Fruit fly (Drosophila melanogaster) whole organism, embryonic: Measurements from ENCODE around the gene CG4017.

Experiments
- Awh ChIP-seq: fragments of 200-800 bp; sonication (Bioruptor generic); IDR thresholded peaks from 2 replicates; pipeline ENCODE4, ENCODE4 v1.3.6; 2022; ENCODE audit warnings: missing biosample characterization, missing genetic modification characterization
- CG11247 ChIP-seq: fragments of 200-800 bp; sonication (Bioruptor generic); IDR thresholded peaks from 2 replicates; pipeline ENCODE4 v1.3.6; 2022; ENCODE audit warnings: missing biosample characterization, missing genetic modification characterization
- CG12659 ChIP-seq: fragments of 200-800 bp; sonication (Bioruptor generic); optimal IDR thresholded peaks from 3 replicates; lab custom pipeline; 2017; ENCODE audit warnings: mild to moderate bottlenecking, missing biosample characterization, missing genetic modification reagents, missing genetic modification characterization
- CG13287 ChIP-seq: fragments of 200-800 bp; sonication (Bioruptor generic); IDR thresholded peaks from 2 replicates; pipeline ENCODE4 v1.3.6; 2022; ENCODE audit warnings: missing biosample characterization, missing genetic modification characterization; ENCODE audit not compliant: partially characterized antibody
- CG14014 ChIP-seq: fragments of 200-800 bp; sonication (Bioruptor generic); IDR thresholded peaks from 2 replicates; pipeline ENCODE4 v1.3.6; 2022; ENCODE audit warnings: missing biosample characterization, missing genetic modification characterization
- CG14667 ChIP-seq: fragments of 200-800 bp; sonication (Bioruptor generic); IDR thresholded peaks from 2 replicates; pipeline ENCODE4 v1.3.6; 2022; ENCODE audit warnings: missing biosample characterization, missing genetic modification characterization
- CG15601 ChIP-seq: fragments of 200-800 bp; sonication (Bioruptor generic); optimal IDR thresholded peaks from 3 replicates; lab custom pipeline; 2019; ENCODE audit warnings: missing biosample characterization, mild to moderate bottlenecking, missing genetic modification characterization, moderate library complexity
- CG17829 ChIP-seq: fragments of 200-800 bp; optimal IDR thresholded peaks from 2 replicates; lab custom pipeline; 2019; ENCODE audit warnings: missing biosample characterization, mild to moderate bottlenecking, missing genetic modification characterization, moderate library complexity
- CG1832 ChIP-seq: fragments of 200-800 bp; sonication (Bioruptor generic); optimal IDR thresholded peaks from 2 replicates; lab custom pipeline; 2017; ENCODE audit warnings: missing biosample characterization, mild to moderate bottlenecking, missing genetic modification characterization, inconsistent platforms
- CG34224 ChIP-seq: fragments of 200-800 bp; sonication (Bioruptor generic); IDR thresholded peaks from 3 replicates; pipeline ENCODE4 v1.3.6; 2022; ENCODE audit warnings: missing biosample characterization, missing genetic modification characterization; ENCODE audit not compliant: partially characterized antibody
- CG3726 ChIP-seq: fragments of 200-800 bp; sonication (Bioruptor generic); IDR thresholded peaks from 3 replicates; pipeline ENCODE4, ENCODE4 v1.3.6; 2022; ENCODE audit warnings: missing biosample characterization, missing genetic modification characterization
- CG6654 ChIP-seq: fragments of 200-800 bp; sonication (Bioruptor generic); optimal IDR thresholded peaks from 2 replicates; lab custom pipeline; 2017; ENCODE audit warnings: missing biosample characterization, mild to moderate bottlenecking, missing genetic modification characterization
- CG6791 ChIP-seq: fragments of 200-800 bp; sonication (Bioruptor generic); IDR thresholded peaks from 3 replicates; pipeline ENCODE4 v1.3.6; 2022; ENCODE audit warnings: missing biosample characterization, missing genetic modification characterization; ENCODE audit not compliant: partially characterized antibody
- CG6854 ChIP-seq: fragments of 200-800 bp; sonication (Bioruptor generic); optimal IDR thresholded peaks from 3 replicates; lab custom pipeline; 2017; ENCODE audit warnings: missing biosample characterization, mild to moderate bottlenecking, missing genetic modification characterization
- CG7839 ChIP-seq: fragments of 200-800 bp; sonication (Bioruptor generic); optimal IDR thresholded peaks from 3 replicates; lab custom pipeline; 2018; ENCODE audit warnings: missing biosample characterization, mild to moderate bottlenecking, missing genetic modification characterization, moderate library complexity
- CG7928 ChIP-seq: fragments of 200-800 bp; sonication (Bioruptor generic); optimal IDR thresholded peaks from 2 replicates; lab custom pipeline; 2017; ENCODE audit warnings: missing biosample characterization, mild to moderate bottlenecking, missing genetic modification characterization
- CG7963 ChIP-seq: fragments of 200-800 bp; sonication (Bioruptor generic); IDR thresholded peaks from 3 replicates; pipeline ENCODE4 v1.3.6; 2022; ENCODE audit warnings: missing biosample characterization, missing genetic modification characterization; ENCODE audit not compliant: partially characterized antibody
- CG8290 ChIP-seq, 3 experiments: fragments of 200-800 bp; sonication (Bioruptor generic); optimal IDR thresholded peaks; 2 replicates each; lab custom pipeline; 2016 to 2019; ENCODE audit warnings: missing biosample characterization in 3 of 3, missing genetic modification characterization in 3 of 3, mild to moderate bottlenecking in 2 of 3, moderate library complexity in 1 of 3
- CoRest ChIP-seq: fragments of 200-800 bp; sonication (Bioruptor generic); optimal IDR thresholded peaks from 3 replicates; lab custom pipeline; 2018; ENCODE audit warnings: missing biosample characterization, mild to moderate bottlenecking, missing genetic modification characterization, moderate library complexity
- Drgx ChIP-seq: fragments of 200-800 bp; sonication (Bioruptor generic); IDR thresholded peaks from 2 replicates; pipeline ENCODE4 v1.3.6; 2022; ENCODE audit warnings: missing biosample characterization, missing genetic modification characterization
- Ets65A ChIP-seq: fragments of 200-800 bp; sonication (Bioruptor generic); peaks from one replicate; lab custom pipeline; 2016; ENCODE audit warnings: missing biosample characterization, missing genetic modification characterization
- Gsc ChIP-seq: fragments of 200-800 bp; sonication (Bioruptor generic); IDR thresholded peaks from 2 replicates; pipeline ENCODE4 v1.3.6; 2022; ENCODE audit warnings: missing biosample characterization, missing genetic modification characterization
- HLH3B ChIP-seq: fragments of 200-800 bp; sonication (Bioruptor generic); IDR thresholded peaks from 2 replicates; pipeline ENCODE4 v1.3.6; 2022; ENCODE audit warnings: missing biosample characterization, missing genetic modification characterization
- Hmx ChIP-seq: fragments of 200-800 bp; sonication (Bioruptor generic); optimal IDR thresholded peaks from 2 replicates; lab custom pipeline; 2016; ENCODE audit warnings: missing biosample characterization, missing genetic modification characterization
- Hr3 ChIP-seq: fragments of 200-800 bp; sonication (Bioruptor generic); optimal IDR thresholded peaks from 3 replicates; lab custom pipeline; 2016; ENCODE audit warnings: missing biosample characterization, missing genetic modification characterization
- Lhr ChIP-seq: fragments of 200-800 bp; sonication (Bioruptor generic); optimal IDR thresholded peaks from 3 replicates; lab custom pipeline; 2017; ENCODE audit warnings: mild to moderate bottlenecking, missing biosample characterization, missing genetic modification reagents, missing genetic modification characterization
- Opbp ChIP-seq: fragments of 200-800 bp; sonication (Bioruptor generic); IDR thresholded peaks from 3 replicates; pipeline ENCODE4 v1.3.6; 2022; ENCODE audit warnings: missing biosample characterization, missing genetic modification characterization; ENCODE audit not compliant: partially characterized antibody
- Ptx1 ChIP-seq: fragments of 200-800 bp; sonication (Bioruptor generic); IDR thresholded peaks from 2 replicates; pipeline ENCODE4 v1.3.6; 2022; ENCODE audit warnings: missing biosample characterization, missing genetic modification characterization
- bab2 ChIP-seq: fragments of 200-800 bp; sonication (Bioruptor generic); optimal IDR thresholded peaks from 2 replicates; lab custom pipeline; 2016; ENCODE audit warnings: missing biosample characterization, missing genetic modification characterization
- chinmo ChIP-seq: fragments of 200-800 bp; sonication (Bioruptor generic); IDR thresholded peaks from 4 replicates; pipeline ENCODE4 v1.3.6; 2022; ENCODE audit warnings: missing biosample characterization, missing genetic modification characterization; ENCODE audit not compliant: partially characterized antibody
- crp ChIP-seq, 2 experiments: fragments of 200-800 bp; sonication (Bioruptor generic); optimal IDR thresholded peaks; 2 replicates in 1 of 2; 3 replicates in 1 of 2; lab custom pipeline; 2017; ENCODE audit warnings: missing biosample characterization in 2 of 2, missing genetic modification characterization in 2 of 2, mild to moderate bottlenecking in 1 of 2, moderate library complexity in 1 of 2
- cwo ChIP-seq: fragments of 200-800 bp; sonication (Bioruptor generic); optimal IDR thresholded peaks from 3 replicates; lab custom pipeline; 2017; ENCODE audit warnings: missing biosample characterization, missing genetic modification characterization, mild to moderate bottlenecking, moderate library complexity, missing genetic modification reagents
- ems ChIP-seq: fragments of 200-800 bp; sonication (Bioruptor generic); optimal IDR thresholded peaks from 3 replicates; lab custom pipeline; 2016; ENCODE audit warnings: missing biosample characterization, missing genetic modification characterization
- exex ChIP-seq: fragments of 200-800 bp; sonication (Bioruptor generic); optimal IDR thresholded peaks from 4 replicates; lab custom pipeline; 2018; ENCODE audit warnings: missing biosample characterization, mild to moderate bottlenecking, missing genetic modification characterization, moderate library complexity
- gcm ChIP-seq: fragments of 200-800 bp; sonication (Bioruptor generic); optimal IDR thresholded peaks from 2 replicates; lab custom pipeline; 2019; ENCODE audit warnings: missing biosample characterization, mild to moderate bottlenecking, missing genetic modification characterization, moderate library complexity
- hb ChIP-seq: fragments of 200-800 bp; sonication (Bioruptor generic); IDR thresholded peaks from 3 replicates; pipeline ENCODE4 v1.3.6; 2022; ENCODE audit warnings: missing biosample characterization, missing genetic modification characterization; ENCODE audit not compliant: partially characterized antibody
- jigr1 ChIP-seq: fragments of 200-800 bp; sonication (Bioruptor generic); IDR thresholded peaks from 3 replicates; pipeline ENCODE4 v1.3.6; 2022; ENCODE audit warnings: missing biosample characterization, missing genetic modification characterization
- maf-S ChIP-seq: fragments of 200-800 bp; sonication (Bioruptor generic); optimal IDR thresholded peaks from 2 replicates; lab custom pipeline; 2016; ENCODE audit warnings: missing biosample characterization, missing genetic modification characterization
- onecut ChIP-seq: fragments of 200-800 bp; sonication (Bioruptor generic); IDR thresholded peaks from 2 replicates; pipeline ENCODE4 v1.3.6; 2022; ENCODE audit warnings: missing biosample characterization, missing genetic modification characterization
- pan ChIP-seq, 4 experiments: fragments of >200 bp in 3 of 4; fragments of 200-800 bp in 1 of 4; sonication (Bioruptor generic) in 1 of 4; optimal IDR thresholded peaks in 3 of 4; IDR thresholded peaks in 1 of 4; 2 replicates each; pipeline versions ENCODE4 v1.3.6 to Lab custom; 2017 to 2022; ENCODE audit warnings: missing biosample characterization in 2 of 4, missing genetic modification characterization in 2 of 4, mixed read lengths in 1 of 4
- peb ChIP-seq: fragments of 200-800 bp; sonication (Bioruptor generic); IDR thresholded peaks from 2 replicates; pipeline ENCODE4 v1.3.6; 2022; ENCODE audit warnings: missing biosample characterization, missing genetic modification characterization
- pita ChIP-seq: fragments of 200-800 bp; sonication (Bioruptor generic); optimal IDR thresholded peaks from 2 replicates; lab custom pipeline; 2017; ENCODE audit warnings: missing biosample characterization, mild to moderate bottlenecking, missing genetic modification characterization
- scrt ChIP-seq: fragments of 200-800 bp; sonication (Bioruptor generic); optimal IDR thresholded peaks from 2 replicates; lab custom pipeline; 2018; ENCODE audit warnings: missing biosample characterization, mild to moderate bottlenecking, missing genetic modification characterization, moderate library complexity
- sens ChIP-seq: fragments of 200-800 bp; sonication (Bioruptor generic); peaks from one replicate; lab custom pipeline; 2016; ENCODE audit warnings: missing biosample characterization, missing genetic modification characterization
- slbo ChIP-seq: fragments of 200-800 bp; sonication (Bioruptor generic); IDR thresholded peaks from 2 replicates; pipeline ENCODE4 v1.3.6; 2022; ENCODE audit warnings: missing biosample characterization, missing genetic modification characterization
- tio ChIP-seq: fragments of 200-800 bp; sonication (Bioruptor generic); optimal IDR thresholded peaks from 2 replicates; lab custom pipeline; 2017; ENCODE audit warnings: missing biosample characterization, missing genetic modification characterization, inconsistent platforms
- unc-4 ChIP-seq: fragments of 200-800 bp; sonication (Bioruptor generic); IDR thresholded peaks from 2 replicates; pipeline ENCODE4 v1.3.6; 2022; ENCODE audit warnings: missing biosample characterization, missing genetic modification characterization; ENCODE audit not compliant: partially characterized antibody
- z ChIP-seq: fragments of 200-800 bp; sonication (Bioruptor generic); IDR thresholded peaks from 3 replicates; pipeline ENCODE4 v1.3.6; 2022; ENCODE audit warnings: missing biosample characterization, missing genetic modification characterization
- zen ChIP-seq: fragments of 200-800 bp; sonication (Bioruptor generic); optimal IDR thresholded peaks from 3 replicates; lab custom pipeline; 2018; ENCODE audit warnings: missing biosample characterization, mild to moderate bottlenecking, missing genetic modification characterization, moderate library complexity
- zfh1 ChIP-seq: fragments of 200-800 bp; sonication (Bioruptor generic); IDR thresholded peaks from 3 replicates; pipeline ENCODE4 v1.3.6; 2022; ENCODE audit warnings: missing biosample characterization, missing genetic modification characterization

Gene CG4017

dm6 chr2L:9731269-9731668, 35.6 kb upstream of the CG4017 start (continued):
- TF ChIP-seq CG13287 (no peak), zen (tag; lab: Kevin White, UChicago) (peak; percentile 28), maf-S (GFP tag; lab: Kevin White, UChicago) (no peak), CG6654 (GFP tag; lab: Kevin White, UChicago) (no peak), slbo (GFP tag; lab: Robert Waterston, UW) (no peak), CG14014 (GFP tag; lab: Robert Waterston, UW) (no peak), CG7839 (tag; lab: Kevin White, UChicago) (no peak), CG34224 (no peak), cwo (GFP tag; lab: Kevin White, UChicago) (no peak), Ptx1 (GFP tag; lab: Robert Waterston, UW) (no peak), pita (GFP tag; lab: Kevin White, UChicago) (peak; percentile 56), CG7963 (GFP tag; lab: Robert Waterston, UW) (no peak), CG7928 (GFP tag; lab: Kevin White, UChicago) (no peak), tio (GFP tag; lab: Kevin White, UChicago) (no peak), crp (GFP tag; optimal IDR thresholded peaks at IDR 0.05; lab: Kevin White, UChicago) (no peak), Opbp (GFP tag; lab: Robert Waterston, UW) (peak; percentile 48; the same call in 1 of the 3 replicates), CG6791 (GFP tag; lab: Robert Waterston, UW) (0 out of 3 replicates have a peak, but pooled peaks have one; percentile 33), HLH3B (GFP tag; lab: Robert Waterston, UW) (0 out of 2 replicates have a peak, but pooled peaks have one; percentile 14), onecut (GFP tag; lab: Robert Waterston, UW) (no peak), Hmx (GFP tag; lab: Kevin White, UChicago) (no peak), CG8290 (GFP tag; optimal IDR thresholded peaks at IDR 0.05; lab: Kevin White, UChicago) (peak; percentile 35), CG8290 (tag; optimal IDR thresholded peaks at IDR 0.05; lab: Kevin White, UChicago) (no peak), CG11247 (GFP tag; lab: Robert Waterston, UW) (no peak), z (0 out of 3 replicates have a peak, but pooled peaks have one; percentile 7), unc-4 (GFP tag; lab: Robert Waterston, UW) (no peak), CG14667 (GFP tag; lab: Robert Waterston, UW) (no peak), CG1832 (peak; percentile 74), CG6854 (GFP tag; lab: Kevin White, UChicago) (no peak), bab2 (no peak), chinmo (GFP tag; lab: Robert Waterston, UW) (no peak), Lhr (GFP tag; lab: Kevin White, UChicago) (no peak), CoRest (no peak), CG15601 (no peak)

DNA sequence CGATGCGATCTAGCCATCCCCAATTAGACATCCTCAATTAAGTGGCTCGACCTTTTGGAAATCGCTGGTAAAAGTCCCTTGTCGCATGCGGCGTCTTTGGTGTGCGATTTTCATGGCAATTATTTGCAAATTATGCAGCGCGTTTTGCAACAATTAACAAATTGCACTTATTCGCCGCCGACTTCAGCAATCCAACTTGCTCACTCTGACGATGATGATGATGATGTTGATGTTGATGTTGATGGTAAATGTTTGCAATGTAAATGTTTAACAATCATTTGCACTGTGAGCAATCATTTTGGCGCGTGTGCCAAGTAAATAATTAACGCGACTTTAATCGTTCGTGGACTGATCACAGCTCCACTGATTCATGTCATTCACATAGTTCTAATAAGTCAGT, 32.7 kb upstream of the CG4017 start:
- TF ChIP-seq CG3726 (GFP tag; lab: Robert Waterston, UW), result no peak
- TF ChIP-seq Hr3 (GFP tag; lab: Kevin White, UChicago), result no peak
- TF ChIP-seq scrt (GFP tag; lab: Kevin White, UChicago), result no peak
- no peak for TF ChIP-seq pan (optimal IDR thresholded peaks at IDR 0.05; lab: Kevin White, UChicago)
- TF ChIP-seq pan (GFP tag; optimal IDR thresholded peaks at IDR 0.05 in 1 of 2, IDR thresholded peaks at IDR 0.05 in 1 of 2), result peak in 1 of 2 experiments; percentile 19
- no peak for TF ChIP-seq peb (GFP tag; lab: Robert Waterston, UW)
- TF ChIP-seq exex, result no peak
- TF ChIP-seq zfh1 (GFP tag; lab: Robert Waterston, UW), result no peak
- TF ChIP-seq CG17829 (tag; lab: Kevin White, UChicago), result no peak
- peak; percentile 59 for TF ChIP-seq Ets65A
- TF ChIP-seq Awh, result no peak
- peak; percentile 31 for TF ChIP-seq sens (GFP tag; lab: Kevin White, UChicago)
- TF ChIP-seq hb (GFP tag; lab: Robert Waterston, UW), result 0 out of 3 replicates have a peak, but pooled peaks have one; percentile 34
- no peak for TF ChIP-seq Gsc
- no peak for TF ChIP-seq Drgx (GFP tag; lab: Robert Waterston, UW)
- no peak for TF ChIP-seq gcm (GFP tag; lab: Kevin White, UChicago)
- no peak for TF ChIP-seq ems (GFP tag; lab: Kevin White, UChicago)
- TF ChIP-seq jigr1 (GFP tag; lab: Robert Waterston, UW), result no peak
- no peak for TF ChIP-seq CG12659
